Fruit fly (Drosophila melanogaster): ENCODE measurements around the gene CG9459.

Gene CG9459

dm6 chr3R:9784341-9785062, 33.7 kb downstream of the CG9459 start, which contains the start of the genes MtnA and CG8500 (continued):
- TF ChIP-seq pan (optimal IDR thresholded peaks at IDR 0.05) (no peak), pan (GFP tag; optimal IDR thresholded peaks at IDR 0.05 in 1 of 2, IDR thresholded peaks at IDR 0.05 in 1 of 2) (no peak), CG2129 (GFP tag; IDR thresholded peaks at IDR 0.05; ENCODE audit: partially characterized antibody) (no peak), CG8924 (tag; optimal IDR thresholded peaks at IDR 0.05) (no peak), ind (GFP tag; optimal IDR thresholded peaks at IDR 0.05) (no peak), disco-r (GFP tag; optimal IDR thresholded peaks at IDR 0.05) (no peak), MESR4 (GFP tag; optimal IDR thresholded peaks at IDR 0.05) (peak; percentile 23), bab2 (GFP tag; optimal IDR thresholded peaks at IDR 0.05) (no peak), CG3065 (GFP tag; optimal IDR thresholded peaks at IDR 0.05) (no peak), CG7745 (tag; optimal IDR thresholded peaks at IDR 0.05) (no peak), knrl (GFP tag; IDR thresholded peaks at IDR 0.05; ENCODE audit: partially characterized antibody) (peak; percentile 19; the same call in 1 of the 3 replicates), CG8089 (GFP tag; optimal IDR thresholded peaks at IDR 0.05) (no peak), CG16815 (GFP tag; optimal IDR thresholded peaks at IDR 0.05) (no peak), CG3995 (GFP tag; optimal IDR thresholded peaks at IDR 0.05) (no peak), CG15514 (GFP tag; optimal IDR thresholded peaks at IDR 0.05) (peak; percentile 96), Hr39 (optimal IDR thresholded peaks at IDR 0.05) (no peak), CG31365 (tag; optimal IDR thresholded peaks at IDR 0.05) (no peak), pb (GFP tag; optimal IDR thresholded peaks at IDR 0.05) (no peak), amos (GFP tag; IDR thresholded peaks at IDR 0.05; ENCODE audit: partially characterized antibody) (peak; percentile 44; the same call in 1 of the 2 replicates), inv (GFP tag; IDR thresholded peaks at IDR 0.05; ENCODE audit: partially characterized antibody) (peak; percentile 28; the same call in 1 of the 2 replicates), CG1647 (GFP tag; optimal IDR thresholded peaks at IDR 0.05) (no peak), Ada2b (GFP tag; IDR thresholded peaks at IDR 0.05) (no peak), dimm (GFP tag; IDR thresholded peaks at IDR 0.05) (no peak), Max (GFP tag; optimal IDR thresholded peaks at IDR 0.05) (no peak), CG10543 (GFP tag; optimal IDR thresholded peaks at IDR 0.05) (peak; percentile 37), CG13123 (GFP tag; optimal IDR thresholded peaks at IDR 0.05) (no peak), CG6854 (GFP tag; optimal IDR thresholded peaks at IDR 0.05) (no peak), CG1529 (GFP tag; optimal IDR thresholded peaks at IDR 0.05) (no peak), CG17186 (GFP tag; optimal IDR thresholded peaks at IDR 0.05) (no peak), odd (GFP tag; optimal IDR thresholded peaks at IDR 0.05) (no peak), Dll (GFP tag; IDR thresholded peaks at IDR 0.05; ENCODE audit: partially characterized antibody) (no peak), CG1024 (GFP tag; IDR thresholded peaks at IDR 0.05) (no peak), CG11456 (GFP tag; IDR thresholded peaks at IDR 0.05) (no peak), Spps (tag; optimal IDR thresholded peaks at IDR 0.05) (no peak), nau (GFP tag; optimal IDR thresholded peaks at IDR 0.05) (no peak), CG6791 (GFP tag; IDR thresholded peaks at IDR 0.05; ENCODE audit: partially characterized antibody) (no peak), Nf-YC (tag; optimal IDR thresholded peaks at IDR 0.05) (no peak), ro (GFP tag; IDR thresholded peaks at IDR 0.05) (no peak), fd102C (GFP tag; optimal IDR thresholded peaks at IDR 0.05) (no peak), jigr1 (GFP tag; IDR thresholded peaks at IDR 0.05) (no peak), twi (tag; optimal IDR thresholded peaks at IDR 0.05) (no peak), unpg (GFP tag; optimal IDR thresholded peaks at IDR 0.05) (no peak), CG15073 (GFP tag; optimal IDR thresholded peaks at IDR 0.05) (no peak), Mes4 (GFP tag; optimal IDR thresholded peaks at IDR 0.05) (no peak), CG11560 (tag; IDR thresholded peaks at IDR 0.05) (no peak), cad (GFP tag; optimal IDR thresholded peaks at IDR 0.05) (no peak), CG12219 (GFP tag; optimal IDR thresholded peaks at IDR 0.05) (no peak), Camta (GFP tag; optimal IDR thresholded peaks at IDR 0.05) (no peak), CG8765 (GFP tag; IDR thresholded peaks at IDR 0.05) (no peak), exex (tag; optimal IDR thresholded peaks at IDR 0.05) (no peak), B-H2 (GFP tag; optimal IDR thresholded peaks at IDR 0.05) (peak; percentile 15)

Data from whole organism, embryonic.